Worm (Caenorhabditis elegans): Measurements from ENCODE around the gene F59A1.6.

- TF ChIP-seq unc-130 (GFP tag; optimal IDR thresholded peaks at IDR 0.05), result no peak
- no peak for TF ChIP-seq ama-1 (optimal IDR thresholded peaks at IDR 0.05)
- TF ChIP-seq ama-1 (GFP tag; optimal IDR thresholded peaks at IDR 0.05), result no peak
- no peak for TF ChIP-seq tlf-1 (GFP tag; optimal IDR thresholded peaks at IDR 0.05)
- TF ChIP-seq mes-4 (tag; optimal IDR thresholded peaks at IDR 0.05), result no peak
- TF ChIP-seq Y67H2A.10 (GFP tag; conservative IDR thresholded peaks at IDR 0.05), result no peak
- no peak for TF ChIP-seq snpc-4 (GFP tag; optimal IDR thresholded peaks at IDR 0.05)
- no peak for TF ChIP-seq snpc-4 (tag; optimal IDR thresholded peaks at IDR 0.05)
- no peak for TF ChIP-seq unc-62 (GFP tag; optimal IDR thresholded peaks at IDR 0.05)
- TF ChIP-seq chd-7 (tag; optimal IDR thresholded peaks at IDR 0.05), result no peak
- no peak for TF ChIP-seq attf-6 (GFP tag; IDR thresholded peaks at IDR 0.05)
- no peak for TF ChIP-seq somi-1 (GFP tag; optimal IDR thresholded peaks at IDR 0.05)
- no peak for TF ChIP-seq fkh-3 (tag; optimal IDR thresholded peaks at IDR 0.05)
- no peak for TF ChIP-seq let-607 (tag; optimal IDR thresholded peaks at IDR 0.05)
- TF ChIP-seq aptf-3 (GFP tag; IDR thresholded peaks at IDR 0.05), result no peak
- no peak for TF ChIP-seq madf-6 (GFP tag; IDR thresholded peaks at IDR 0.05)
Measured at ce11 chrV:17732516-17732915, 47.6 kb downstream of the F59A1.6 start, which contains the start of gene twk-42.
